Fruit fly (Drosophila melanogaster) whole organism, prepupa: ENCODE measurements around the gene CG32409.
A peak's percentile ranks its signal among the peaks of the same experiment; 100 is the strongest.

ENCODE experiments used
- CG10631 ChIP-seq: fragments of 200-800 bp; sonication (Bioruptor generic); optimal IDR thresholded peaks from 2 replicates; lab custom pipeline; 2016; ENCODE audit warnings: missing biosample characterization, missing genetic modification characterization
- CG10669 ChIP-seq: fragments of 200-800 bp; sonication (Bioruptor generic); optimal IDR thresholded peaks from 3 replicates; lab custom pipeline; 2018; ENCODE audit warnings: missing biosample characterization, mild to moderate bottlenecking, missing genetic modification characterization, moderate library complexity
- CG11294 ChIP-seq: fragments of 200-800 bp; sonication (Bioruptor generic); IDR thresholded peaks from 2 replicates; pipeline ENCODE4 v1.3.6; 2022; ENCODE audit warnings: missing biosample characterization, missing genetic modification characterization
- CG11762 ChIP-seq: fragments of 200-800 bp; sonication (Bioruptor generic); optimal IDR thresholded peaks from 3 replicates; lab custom pipeline; 2016; ENCODE audit warnings: missing biosample characterization, missing genetic modification characterization; ENCODE audit not compliant: insufficient read depth
- CG1621 ChIP-seq: fragments of 200-800 bp; sonication (Bioruptor generic); optimal IDR thresholded peaks from 3 replicates; lab custom pipeline; 2018; ENCODE audit warnings: missing biosample characterization, mild to moderate bottlenecking, missing genetic modification characterization
- CG16779 ChIP-seq: fragments of 200-800 bp; sonication (Bioruptor generic); optimal IDR thresholded peaks from 3 replicates; lab custom pipeline; 2017; ENCODE audit warnings: missing biosample characterization, mild to moderate bottlenecking, missing genetic modification characterization
- CG3032 ChIP-seq: fragments of 200-800 bp; optimal IDR thresholded peaks from 2 replicates; lab custom pipeline; 2019; ENCODE audit warnings: missing biosample characterization, mild to moderate bottlenecking, missing genetic modification characterization, moderate library complexity
- CG31627 ChIP-seq: fragments of 200-800 bp; sonication (Bioruptor generic); optimal IDR thresholded peaks from 3 replicates; lab custom pipeline; 2016; ENCODE audit warnings: missing biosample characterization, missing genetic modification characterization
- CG34406 ChIP-seq: fragments of 200-800 bp; sonication (Bioruptor generic); optimal IDR thresholded peaks from 3 replicates; lab custom pipeline; 2016; ENCODE audit warnings: missing biosample characterization, missing genetic modification characterization
- CG3919 ChIP-seq: fragments of 200-800 bp; sonication (Bioruptor generic); optimal IDR thresholded peaks from 3 replicates; lab custom pipeline; 2016; ENCODE audit warnings: missing biosample characterization, missing genetic modification characterization
- CG4318 ChIP-seq: fragments of 200-800 bp; sonication (Bioruptor generic); optimal IDR thresholded peaks from 3 replicates; lab custom pipeline; 2017; ENCODE audit warnings: missing biosample characterization, mild to moderate bottlenecking, missing genetic modification characterization
- CG6163 ChIP-seq: fragments of 200-800 bp; sonication (Bioruptor generic); IDR thresholded peaks from 3 replicates; pipeline ENCODE4 v1.3.6; 2022; ENCODE audit warnings: missing biosample characterization, missing genetic modification characterization
- CG6276 ChIP-seq: fragments of 200-800 bp; sonication (Bioruptor generic); optimal IDR thresholded peaks from 2 replicates; lab custom pipeline; 2017; ENCODE audit warnings: missing biosample characterization, mild to moderate bottlenecking, missing genetic modification characterization
- CG6792 ChIP-seq: fragments of 200-800 bp; sonication (Bioruptor generic); optimal IDR thresholded peaks from 3 replicates; lab custom pipeline; 2016; ENCODE audit warnings: missing biosample characterization, missing genetic modification characterization
- CG6808 ChIP-seq: fragments of 200-800 bp; sonication (Bioruptor generic); optimal IDR thresholded peaks from 3 replicates; lab custom pipeline; 2017; ENCODE audit warnings: missing biosample characterization, missing genetic modification characterization, mild to moderate bottlenecking, moderate library complexity, missing genetic modification reagents
- CG6854 ChIP-seq: fragments of 200-800 bp; sonication (Bioruptor generic); optimal IDR thresholded peaks from 2 replicates; lab custom pipeline; 2017; ENCODE audit warnings: missing biosample characterization, mild to moderate bottlenecking, missing genetic modification characterization
- CG7368 ChIP-seq: fragments of 200-800 bp; sonication (Bioruptor generic); optimal IDR thresholded peaks from 3 replicates; lab custom pipeline; 2016; ENCODE audit warnings: missing biosample characterization, missing genetic modification characterization
- CG8119 ChIP-seq: fragments of 200-800 bp; sonication (Bioruptor generic); IDR thresholded peaks from 3 replicates; pipeline ENCODE4 v1.3.6; 2022; ENCODE audit warnings: missing biosample characterization, missing genetic modification characterization
- CG8319 ChIP-seq: fragments of 200-800 bp; sonication (Bioruptor generic); optimal IDR thresholded peaks from 3 replicates; lab custom pipeline; 2016; ENCODE audit warnings: missing biosample characterization, missing genetic modification characterization
- CG8632 ChIP-seq: fragments of 200-800 bp; sonication (Bioruptor generic); optimal IDR thresholded peaks from 3 replicates; lab custom pipeline; 2016; ENCODE audit warnings: missing biosample characterization, missing genetic modification characterization
- CG9139 ChIP-seq: fragments of 200-800 bp; sonication (Bioruptor generic); optimal IDR thresholded peaks from 3 replicates; lab custom pipeline; 2017; ENCODE audit warnings: missing biosample characterization, mild to moderate bottlenecking, missing genetic modification characterization
- Eip75B ChIP-seq: fragments of 200-800 bp; sonication (Bioruptor generic); optimal IDR thresholded peaks from 3 replicates; lab custom pipeline; 2016; ENCODE audit warnings: missing biosample characterization, missing genetic modification characterization
- Eip78C ChIP-seq: fragments of 200-800 bp; sonication (Bioruptor generic); peaks from one replicate; lab custom pipeline; 2016; ENCODE audit warnings: missing biosample characterization, missing genetic modification characterization
- Eip93F ChIP-seq: fragments of 200-800 bp; sonication (Bioruptor generic); optimal IDR thresholded peaks from 2 replicates; lab custom pipeline; 2016; ENCODE audit warnings: missing biosample characterization, mild to moderate bottlenecking, missing genetic modification characterization
- Ets21C ChIP-seq: fragments of 200-800 bp; sonication (Bioruptor generic); optimal IDR thresholded peaks from 3 replicates; lab custom pipeline; 2016; ENCODE audit warnings: missing biosample characterization, missing genetic modification characterization
- Gug ChIP-seq: fragments of 200-800 bp; sonication (Bioruptor generic); IDR thresholded peaks from 2 replicates; pipeline ENCODE4 v1.3.6; 2022; ENCODE audit warnings: missing biosample characterization, missing genetic modification characterization
- Hr38 ChIP-seq: sonication (Bioruptor generic); optimal IDR thresholded peaks from 2 replicates; lab custom pipeline; 2016; ENCODE audit warnings: missing biosample characterization, missing genetic modification characterization
- Hr39 ChIP-seq: fragments of 200-800 bp; sonication (Bioruptor generic); optimal IDR thresholded peaks from 2 replicates; lab custom pipeline; 2016; ENCODE audit warnings: missing biosample characterization, missing genetic modification characterization
- Hr4 ChIP-seq: fragments of 200-800 bp; sonication (Bioruptor generic); optimal IDR thresholded peaks from 3 replicates; lab custom pipeline; 2016; ENCODE audit warnings: missing biosample characterization, missing genetic modification characterization
- Lpt ChIP-seq: fragments of 200-800 bp; sonication (Bioruptor generic); optimal IDR thresholded peaks from 3 replicates; lab custom pipeline; 2016; ENCODE audit warnings: missing biosample characterization, missing genetic modification characterization
- Met ChIP-seq: fragments of 200-800 bp; sonication (Bioruptor generic); optimal IDR thresholded peaks from 3 replicates; lab custom pipeline; 2016; ENCODE audit warnings: missing biosample characterization, missing genetic modification characterization
- OdsH ChIP-seq: fragments of 200-800 bp; sonication (Bioruptor generic); optimal IDR thresholded peaks from 3 replicates; lab custom pipeline; 2016; ENCODE audit warnings: missing biosample characterization, missing genetic modification characterization
- Smox ChIP-seq: fragments of 200-800 bp; sonication (Bioruptor generic); optimal IDR thresholded peaks from 3 replicates; lab custom pipeline; 2016; ENCODE audit warnings: missing biosample characterization, missing genetic modification characterization
- Sox102F ChIP-seq: fragments of 200-800 bp; sonication (Bioruptor generic); optimal IDR thresholded peaks from 2 replicates; lab custom pipeline; 2016; ENCODE audit warnings: missing biosample characterization, mild to moderate bottlenecking, missing genetic modification characterization
- Sox14 ChIP-seq: fragments of 200-800 bp; sonication (Bioruptor generic); optimal IDR thresholded peaks from 3 replicates; lab custom pipeline; 2016; ENCODE audit warnings: missing biosample characterization, missing genetic modification characterization
- Sox15 ChIP-seq: fragments of 200-800 bp; sonication (Bioruptor generic); optimal IDR thresholded peaks from 3 replicates; lab custom pipeline; 2016; ENCODE audit warnings: missing biosample characterization, missing genetic modification characterization
- achi ChIP-seq: fragments of 200-800 bp; sonication (Bioruptor generic); optimal IDR thresholded peaks from 3 replicates; lab custom pipeline; 2016; ENCODE audit warnings: missing biosample characterization, missing genetic modification characterization
- cyc ChIP-seq: fragments of 200-800 bp; sonication (Bioruptor generic); optimal IDR thresholded peaks from 3 replicates; lab custom pipeline; 2016; ENCODE audit warnings: missing biosample characterization, missing genetic modification characterization
- dac ChIP-seq: fragments of 200-800 bp; sonication (Bioruptor generic); optimal IDR thresholded peaks from 2 replicates; lab custom pipeline; 2017; ENCODE audit warnings: missing biosample characterization, mild to moderate bottlenecking, missing genetic modification characterization
- dsx ChIP-seq: fragments of 200-800 bp; optimal IDR thresholded peaks from 3 replicates; lab custom pipeline; 2019; ENCODE audit warnings: missing biosample characterization, mild to moderate bottlenecking, missing genetic modification characterization, moderate library complexity; ENCODE audit not compliant: poor library complexity, severe bottlenecking
- eg ChIP-seq: fragments of 200-800 bp; sonication (Bioruptor generic); IDR thresholded peaks from 3 replicates; pipeline ENCODE4 v1.3.6; 2022; ENCODE audit warnings: missing biosample characterization, missing genetic modification characterization
- esn ChIP-seq: fragments of 200-800 bp; sonication (Bioruptor generic); optimal IDR thresholded peaks from 2 replicates; lab custom pipeline; 2016; ENCODE audit warnings: missing biosample characterization, mild to moderate bottlenecking, missing genetic modification characterization, moderate library complexity
- fd59A ChIP-seq: fragments of 200-800 bp; sonication (Bioruptor generic); optimal IDR thresholded peaks from 2 replicates; lab custom pipeline; 2017; ENCODE audit warnings: missing biosample characterization, mild to moderate bottlenecking, missing genetic modification characterization, missing genetic modification reagents
- fd85E ChIP-seq: fragments of 200-800 bp; sonication (Bioruptor generic); optimal IDR thresholded peaks from 3 replicates; lab custom pipeline; 2016; ENCODE audit warnings: missing biosample characterization, missing genetic modification characterization
- fkh ChIP-seq: fragments of 200-800 bp; sonication (Bioruptor generic); optimal IDR thresholded peaks from 3 replicates; lab custom pipeline; 2017; ENCODE audit warnings: missing biosample characterization, mild to moderate bottlenecking, missing genetic modification characterization, moderate library complexity
- net ChIP-seq: fragments of 200-800 bp; sonication (Bioruptor generic); optimal IDR thresholded peaks from 3 replicates; lab custom pipeline; 2016; ENCODE audit warnings: missing biosample characterization, missing genetic modification characterization
- salr ChIP-seq, 2 experiments: fragments of 200-800 bp; sonication (Bioruptor generic); optimal IDR thresholded peaks; 3 replicates each; lab custom pipeline; 2016 to 2018; ENCODE audit warnings: missing biosample characterization in 2 of 2, missing genetic modification characterization in 2 of 2, mild to moderate bottlenecking in 1 of 2
- ss ChIP-seq, 2 experiments: fragments of 200-800 bp; sonication (Bioruptor generic); optimal IDR thresholded peaks; 2 replicates in 1 of 2; 3 replicates in 1 of 2; lab custom pipeline; 2017 to 2018; ENCODE audit warnings: mild to moderate bottlenecking in 2 of 2, missing biosample characterization in 2 of 2, missing genetic modification characterization in 2 of 2, moderate library complexity in 1 of 2
- svp ChIP-seq: fragments of 200-800 bp; sonication (Bioruptor generic); peaks from one replicate; lab custom pipeline; 2016; ENCODE audit warnings: missing biosample characterization, missing genetic modification characterization
- topi ChIP-seq: fragments of 200-800 bp; sonication (Bioruptor generic); optimal IDR thresholded peaks from 3 replicates; lab custom pipeline; 2016; ENCODE audit warnings: missing biosample characterization, missing genetic modification characterization
- vri ChIP-seq: fragments of 200-800 bp; sonication (Bioruptor generic); optimal IDR thresholded peaks from 3 replicates; lab custom pipeline; 2016; ENCODE audit warnings: missing biosample characterization, mild to moderate bottlenecking, missing genetic modification characterization

The CG32409 gene

dm6 chr3L:5881310-5882208 is 17.8 kb upstream of the CG32409 start:
- TF ChIP-seq CG11294 (GFP tag; lab: Robert Waterston, UW) (no peak), Sox15 (no peak), svp (GFP tag; lab: Kevin White, UChicago) (no peak), fd59A (GFP tag; lab: Kevin White, UChicago) (peak; percentile 18), Lpt (GFP tag; lab: Kevin White, UChicago) (no peak), Met (GFP tag; lab: Kevin White, UChicago) (peak; percentile 63), Eip78C (GFP tag; lab: Kevin White, UChicago) (no peak), CG8119 (GFP tag; lab: Robert Waterston, UW) (0 out of 3 replicates have a peak, but pooled peaks have one; percentile 13), CG8632 (GFP tag; lab: Kevin White, UChicago) (no peak), CG9139 (GFP tag; lab: Kevin White, UChicago) (no peak), CG3919 (no peak), Gug (GFP tag; lab: Robert Waterston, UW) (no peak), Smox (GFP tag; lab: Kevin White, UChicago) (peak; percentile 49), fkh (GFP tag; lab: Kevin White, UChicago) (no peak), esn (GFP tag; lab: Kevin White, UChicago) (no peak), CG34406 (GFP tag; lab: Kevin White, UChicago) (peak; percentile 18), CG6163 (no peak), CG8319 (no peak), OdsH (GFP tag; lab: Kevin White, UChicago) (peak; percentile 20), CG4318 (GFP tag; lab: Kevin White, UChicago) (no peak), CG6276 (GFP tag; lab: Kevin White, UChicago) (no peak), CG10669 (GFP tag; lab: Kevin White, UChicago) (no peak), fd85E (GFP tag; lab: Kevin White, UChicago) (no peak), salr (GFP tag; optimal IDR thresholded peaks at IDR 0.05; lab: Kevin White, UChicago) (no peak), CG3032 (tag; lab: Kevin White, UChicago) (no peak), Sox14 (GFP tag; lab: Kevin White, UChicago) (peak; percentile 27), CG10631 (no peak), CG6808 (GFP tag; lab: Kevin White, UChicago) (no peak), Eip75B (GFP tag; lab: Kevin White, UChicago) (no peak), CG31627 (GFP tag; lab: Kevin White, UChicago) (peak; percentile 43), CG11762 (GFP tag; lab: Kevin White, UChicago) (no peak), CG6792 (GFP tag; lab: Kevin White, UChicago) (peak; percentile 28), Ets21C (peak; percentile 4), cyc (no peak), achi (GFP tag; lab: Kevin White, UChicago) (peak; percentile 30), net (no peak), eg (GFP tag; lab: Robert Waterston, UW) (no peak), CG7368 (GFP tag; lab: Kevin White, UChicago) (no peak), dac (GFP tag; lab: Kevin White, UChicago) (no peak), Hr38 (GFP tag; lab: Kevin White, UChicago) (no peak), CG16779 (no peak), ss (GFP tag; optimal IDR thresholded peaks at IDR 0.05; lab: Kevin White, UChicago) (no peak), vri (GFP tag; lab: Kevin White, UChicago) (no peak), Hr4 (GFP tag; lab: Kevin White, UChicago) (no peak), Hr39 (GFP tag; lab: Kevin White, UChicago) (peak; percentile 22), Sox102F (GFP tag; lab: Kevin White, UChicago) (peak; percentile 26), CG1621 (no peak), Eip93F (no peak), CG6854 (GFP tag; lab: Kevin White, UChicago) (no peak), topi (GFP tag; lab: Kevin White, UChicago) (no peak), dsx (GFP tag; lab: Kevin White, UChicago) (no peak)
